Worm (Caenorhabditis elegans) whole organism, midembryonic: ENCODE results near the gene M110.7.

ENCODE experiments used
- T22C8.4 ChIP-seq: fragments of 200-800 bp; sonication (Bioruptor generic); IDR thresholded peaks from 2 replicates; pipeline ENCODE4 v1.3.6; 2022; ENCODE audit warnings: missing genetic modification characterization, missing compliant biosample characterization
- flt-1 ChIP-seq: fragments of 200-800 bp; sonication (Bioruptor generic); IDR thresholded peaks from 2 replicates; pipeline ENCODE4 v1.3.6; 2022; ENCODE audit warnings: missing genetic modification characterization, missing compliant biosample characterization
- klf-2 ChIP-seq: fragments of 200-800 bp; sonication (Bioruptor generic); conservative IDR thresholded peaks from 2 replicates; pipeline ENCODE4 v1.3.6; 2022; ENCODE audit warnings: missing genetic modification reagents, missing genetic modification characterization, missing compliant biosample characterization
- med-1 ChIP-seq: sonication (generic microtip); optimal IDR thresholded peaks from 2 replicates; lab custom pipeline; 2017; ENCODE audit warnings: missing genetic modification characterization, mild to moderate bottlenecking, missing compliant biosample characterization, antibody characterized with exemption, missing genetic modification reagents; ENCODE audit not compliant: insufficient read depth
- ref-1 ChIP-seq: fragments of 200-800 bp; sonication (Bioruptor generic); conservative IDR thresholded peaks from 2 replicates; pipeline ENCODE4 v1.3.6; 2022; ENCODE audit warnings: missing genetic modification reagents, missing genetic modification characterization, missing compliant biosample characterization
- tab-1 ChIP-seq: fragments of 200-800 bp; sonication (Bioruptor generic); IDR thresholded peaks from 2 replicates; pipeline ENCODE4 v1.3.6; 2022; ENCODE audit warnings: missing genetic modification characterization, missing compliant biosample characterization
- ztf-23 ChIP-seq: fragments of 200-800 bp; sonication (Bioruptor generic); IDR thresholded peaks from 2 replicates; pipeline ENCODE4 v1.3.6; 2022; ENCODE audit warnings: missing genetic modification reagents, missing genetic modification characterization, missing compliant biosample characterization
- ztf-29 ChIP-seq: fragments of 200-800 bp; sonication (Bioruptor generic); IDR thresholded peaks from 2 replicates; pipeline ENCODE4 v1.3.6; 2022; ENCODE audit warnings: missing genetic modification reagents, missing genetic modification characterization, missing compliant biosample characterization

DNA sequence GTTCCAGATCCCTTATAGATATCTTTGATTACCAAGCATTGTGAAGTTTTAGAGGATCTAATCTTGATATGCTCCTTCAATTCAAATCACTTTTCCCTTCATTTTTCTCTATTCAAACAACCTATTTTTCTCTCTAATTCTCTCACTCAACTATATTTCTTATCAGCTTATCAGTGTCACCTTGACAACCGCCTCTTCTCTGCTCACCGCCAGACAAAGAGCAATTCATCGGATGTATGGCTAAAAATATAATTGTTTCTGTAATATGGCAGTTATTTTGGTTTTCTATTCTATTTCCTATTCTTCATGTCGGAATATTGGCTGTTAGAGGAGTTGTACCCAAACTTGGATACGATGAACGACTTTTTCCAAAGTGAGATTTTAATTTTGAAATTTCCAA is 17.1 kb downstream of the M110.7 start:
- no peak for TF ChIP-seq flt-1
- no peak for TF ChIP-seq klf-2
- no peak for TF ChIP-seq tab-1 (GFP tag; lab: Robert Waterston, UW)
- TF ChIP-seq ztf-29 (GFP tag; lab: Robert Waterston, UW), result no peak
- no peak for TF ChIP-seq T22C8.4
- no peak for TF ChIP-seq med-1
- no peak for TF ChIP-seq ref-1 (GFP tag; lab: Robert Waterston, UW)
- TF ChIP-seq ztf-23 (GFP tag; lab: Robert Waterston, UW), result no peak
